Worm (Caenorhabditis elegans): ENCODE data around the gene srh-275.

srh-275 gene

DNA sequence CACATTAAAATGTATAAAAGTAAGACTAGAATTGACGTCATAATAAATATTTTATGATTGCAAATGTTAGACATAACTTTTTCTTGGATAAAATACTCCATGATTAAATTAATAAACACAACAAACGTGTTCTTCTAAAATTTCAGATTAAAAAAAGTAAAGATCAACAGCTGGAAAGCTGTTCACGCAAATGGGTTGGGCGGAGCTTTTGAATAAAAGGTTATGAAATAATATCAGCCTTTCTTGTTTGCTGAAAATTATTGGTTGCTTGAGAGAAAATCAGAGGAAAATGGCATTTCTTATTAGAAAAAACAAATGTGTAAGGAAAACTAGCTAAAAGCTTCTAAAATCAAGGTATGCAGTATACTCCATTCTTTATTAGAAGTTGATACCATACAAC, 35.0 kb downstream of the srh-275 start, which contains the start of gene C02H6.3:
C02H6.3 (minus strand) TSS at position 101 of the 400 bp plus-strand sequence.
- no peak for TF ChIP-seq lin-13 (GFP tag; optimal IDR thresholded peaks at IDR 0.05)
- TF ChIP-seq ceh-63 (GFP tag; optimal IDR thresholded peaks at IDR 0.05): no peak
- no peak for TF ChIP-seq ceh-90 (tag; optimal IDR thresholded peaks at IDR 0.05)
- no peak for TF ChIP-seq ceh-8 (GFP tag; optimal IDR thresholded peaks at IDR 0.05)
- TF ChIP-seq Y116A8C.19 (tag; optimal IDR thresholded peaks at IDR 0.05; ENCODE audit: borderline replicate concordance): no peak
- no peak for TF ChIP-seq C34B4.2 (tag; optimal IDR thresholded peaks at IDR 0.05)
- no peak for TF ChIP-seq vab-15 (tag; optimal IDR thresholded peaks at IDR 0.05)
- no peak for TF ChIP-seq unc-62 (GFP tag; optimal IDR thresholded peaks at IDR 0.05)
- no peak for TF ChIP-seq ceh-88 (GFP tag; IDR thresholded peaks at IDR 0.05)
- TF ChIP-seq snu-23 (GFP tag; optimal IDR thresholded peaks at IDR 0.05): no peak
- no peak for TF ChIP-seq mab-9 (GFP tag; IDR thresholded peaks at IDR 0.05)
- no peak for TF ChIP-seq nhr-28 (tag; optimal IDR thresholded peaks at IDR 0.05)
- TF ChIP-seq nhr-12 (tag; optimal IDR thresholded peaks at IDR 0.05): no peak
- TF ChIP-seq rnt-1 (tag; optimal IDR thresholded peaks at IDR 0.05): no peak
- no peak for TF ChIP-seq sox-4 (tag; optimal IDR thresholded peaks at IDR 0.05)
- no peak for TF ChIP-seq C04F5.9 (tag; optimal IDR thresholded peaks at IDR 0.05)

DNA sequence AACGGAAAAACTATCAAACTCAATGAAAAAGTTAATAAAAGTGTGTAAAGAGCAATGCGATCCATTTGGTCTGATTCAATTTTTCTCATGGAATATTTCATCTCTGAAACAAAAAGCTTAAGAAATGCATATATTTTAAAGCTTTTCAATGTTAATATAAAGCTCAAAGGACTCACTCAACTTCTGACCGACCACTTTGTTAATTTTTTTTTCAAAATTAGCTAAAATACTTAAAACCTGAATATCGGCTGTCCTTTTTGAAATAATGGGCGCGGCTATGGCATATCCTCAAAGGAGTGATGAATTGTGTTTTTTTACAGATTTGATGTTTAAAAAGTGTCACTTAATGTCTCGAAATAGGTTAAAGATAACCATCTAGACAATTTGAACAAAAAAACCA, 37.0 kb downstream of the srh-275 start, which contains the start of gene C02H6.1:
C02H6.1 (minus strand) TSS at position 101 of the 400 bp plus-strand sequence.
- no peak for TF ChIP-seq nhr-28 (tag; optimal IDR thresholded peaks at IDR 0.05)
- TF ChIP-seq tlp-1 (tag; optimal IDR thresholded peaks at IDR 0.05): no peak
- TF ChIP-seq nhr-76 (tag; optimal IDR thresholded peaks at IDR 0.05): no peak
- no peak for TF ChIP-seq pag-3 (tag; optimal IDR thresholded peaks at IDR 0.05; ENCODE audit: borderline replicate concordance, insufficient read depth)
- TF ChIP-seq snu-23 (GFP tag; optimal IDR thresholded peaks at IDR 0.05): no peak
- no peak for TF ChIP-seq lin-39 (tag; optimal IDR thresholded peaks at IDR 0.05)
- no peak for TF ChIP-seq efl-1 (optimal IDR thresholded peaks at IDR 0.05)
- TF ChIP-seq efl-1 (GFP tag; optimal IDR thresholded peaks at IDR 0.05 in 1 of 2): no peak
- no peak for TF ChIP-seq elt-2 (tag; optimal IDR thresholded peaks at IDR 0.05)
- TF ChIP-seq hlh-17 (GFP tag; optimal IDR thresholded peaks at IDR 0.05; ENCODE audit: borderline replicate concordance): no peak
- TF ChIP-seq fkh-4 (tag; optimal IDR thresholded peaks at IDR 0.05; ENCODE audit: borderline replicate concordance): no peak
- no peak for TF ChIP-seq ets-5 (GFP tag; IDR thresholded peaks at IDR 0.05)
- TF ChIP-seq nhr-11 (tag; optimal IDR thresholded peaks at IDR 0.05): no peak
- no peak for TF ChIP-seq zip-4 (GFP tag; optimal IDR thresholded peaks at IDR 0.05)
- no peak for TF ChIP-seq F16B12.6 (tag; optimal IDR thresholded peaks at IDR 0.05)
- TF ChIP-seq dpl-1 (GFP tag; optimal IDR thresholded peaks at IDR 0.05): no peak
- TF ChIP-seq nhr-12 (tag; optimal IDR thresholded peaks at IDR 0.05): no peak
- TF ChIP-seq ceh-90 (tag; optimal IDR thresholded peaks at IDR 0.05): no peak
- TF ChIP-seq rnt-1 (tag; optimal IDR thresholded peaks at IDR 0.05): no peak

DNA sequence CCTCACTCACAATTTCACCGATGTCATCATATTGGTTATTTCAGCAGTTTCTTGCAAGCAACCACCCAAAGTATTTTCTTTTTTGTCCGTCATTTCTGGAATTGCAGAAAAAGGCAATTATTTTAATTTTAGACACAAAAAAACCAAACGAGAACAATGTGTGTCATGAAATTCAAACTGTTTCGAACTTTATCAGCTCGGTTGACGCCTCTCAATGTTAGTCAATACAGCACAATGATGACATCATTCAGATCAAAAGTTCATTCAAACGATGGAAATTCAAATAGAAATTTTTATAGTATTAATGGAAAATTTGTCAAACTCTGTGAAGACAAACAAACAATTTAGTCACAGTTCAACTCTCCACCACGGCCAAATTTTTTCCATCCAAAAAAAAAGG, 39.1 kb downstream of the srh-275 start, which contains the start of gene fbxa-105:
fbxa-105 (minus strand) TSS at position 97 of the 400 bp plus-strand sequence.
- TF ChIP-seq lin-13 (GFP tag; optimal IDR thresholded peaks at IDR 0.05): no peak
- no peak for TF ChIP-seq dsc-1 (tag; optimal IDR thresholded peaks at IDR 0.05)
- TF ChIP-seq mdl-1 (tag; optimal IDR thresholded peaks at IDR 0.05): no peak
- TF ChIP-seq lin-14 (GFP tag; optimal IDR thresholded peaks at IDR 0.05): no peak
- TF ChIP-seq elt-2 (tag; optimal IDR thresholded peaks at IDR 0.05): peak; percentile 3
- no peak for TF ChIP-seq efl-1 (optimal IDR thresholded peaks at IDR 0.05)
- peak in 1 of 2 experiments; percentile 19 for TF ChIP-seq efl-1 (GFP tag; optimal IDR thresholded peaks at IDR 0.05 in 1 of 2)
- no peak for TF ChIP-seq pax-3 (tag; optimal IDR thresholded peaks at IDR 0.05)
- no peak for TF ChIP-seq C34B4.2 (tag; optimal IDR thresholded peaks at IDR 0.05)
- TF ChIP-seq ceh-63 (GFP tag; optimal IDR thresholded peaks at IDR 0.05): no peak
- no peak for TF ChIP-seq sox-4 (tag; optimal IDR thresholded peaks at IDR 0.05)
- TF ChIP-seq Y116A8C.19 (tag; optimal IDR thresholded peaks at IDR 0.05; ENCODE audit: borderline replicate concordance): no peak
- no peak for TF ChIP-seq nhr-12 (tag; optimal IDR thresholded peaks at IDR 0.05)
- TF ChIP-seq hpl-2 (GFP tag; optimal IDR thresholded peaks at IDR 0.05): no peak
- TF ChIP-seq fkh-8 (tag; optimal IDR thresholded peaks at IDR 0.05): no peak
- TF ChIP-seq lin-15B (tag; optimal IDR thresholded peaks at IDR 0.05): no peak
- TF ChIP-seq unc-130 (tag; optimal IDR thresholded peaks at IDR 0.05): no peak

All from whole organism, L1 larva.